Worm (Caenorhabditis elegans): ENCODE measurements around the gene Y32B12C.1.
A peak's percentile ranks its signal among the peaks of the same experiment; 100 is the strongest.

ce11 chrV:16621894-16622293, 15.5 kb downstream of the Y32B12C.1 start:
- TF ChIP-seq snpc-4 (tag; optimal IDR thresholded peaks at IDR 0.05) = no peak
- TF ChIP-seq ceh-28 (tag; optimal IDR thresholded peaks at IDR 0.05) = no peak
- TF ChIP-seq nhr-23 (tag; optimal IDR thresholded peaks at IDR 0.05) = no peak
- peak; percentile 18 for TF ChIP-seq elt-2 (tag; optimal IDR thresholded peaks at IDR 0.05)
- no peak for TF ChIP-seq lsy-12 (tag; optimal IDR thresholded peaks at IDR 0.05)
- TF ChIP-seq nhr-237 (tag; optimal IDR thresholded peaks at IDR 0.05) = no peak
- TF ChIP-seq pqm-1 (tag; optimal IDR thresholded peaks at IDR 0.05) = no peak
- TF ChIP-seq nfya-1 (tag; optimal IDR thresholded peaks at IDR 0.05; ENCODE audit: insufficient read depth) = no peak
- no peak for TF ChIP-seq unc-62 (GFP tag; optimal IDR thresholded peaks at IDR 0.05)
- TF ChIP-seq fkh-2 (tag; optimal IDR thresholded peaks at IDR 0.05) = no peak
- no peak for TF ChIP-seq mdl-1 (tag; optimal IDR thresholded peaks at IDR 0.05)

Measured in whole organism, L3 larva.